Fruit fly (Drosophila melanogaster): ENCODE results near the gene Rbf2.

- TF ChIP-seq Pif1A (GFP tag; optimal IDR thresholded peaks at IDR 0.05) (no peak), CG10348 (GFP tag; IDR thresholded peaks at IDR 0.05) (no peak), CG9948 (tag; optimal IDR thresholded peaks at IDR 0.05) (no peak), gl (tag; optimal IDR thresholded peaks at IDR 0.05) (no peak), CG12605 (GFP tag; IDR thresholded peaks at IDR 0.05) (no peak), Snoo (tag; optimal IDR thresholded peaks at IDR 0.05) (no peak), CG17806 (tag; optimal IDR thresholded peaks at IDR 0.05) (no peak), D1 (tag; optimal IDR thresholded peaks at IDR 0.05) (no peak)
These were observed 48.3 kb downstream of the Rbf2 start for dm6 chr3R:16013580-16013979.

Measured in whole organism, pupa.